Worm (Caenorhabditis elegans) whole organism, L2 larva: ENCODE data around the gene aman-2.

Experiments
- C34F6.9 ChIP-seq: fragments of 150-350 bp; optimal IDR thresholded peaks from 2 replicates; lab custom pipeline; 2014; ENCODE audit warnings: missing biosample characterization, missing genetic modification characterization
- F13H6.1 ChIP-seq: sonication (generic microtip); optimal IDR thresholded peaks from 2 replicates; lab custom pipeline; 2016; ENCODE audit warnings: missing genetic modification characterization, missing compliant biosample characterization
- aly-2 ChIP-seq: fragments of 150-350 bp; optimal IDR thresholded peaks from 2 replicates; lab custom pipeline; 2014; ENCODE audit warnings: missing biosample characterization, missing genetic modification characterization
- ama-1 ChIP-seq: fragments of 150-350 bp; optimal IDR thresholded peaks from 2 replicates; lab custom pipeline; 2018; ENCODE audit warnings: inconsistent platforms
- blmp-1 ChIP-seq: sonication (generic microtip); optimal IDR thresholded peaks from 2 replicates; lab custom pipeline; 2017; ENCODE audit warnings: missing genetic modification characterization, mild to moderate bottlenecking, missing compliant biosample characterization, antibody characterized with exemption, moderate library complexity; ENCODE audit not compliant: insufficient read depth
- ceh-16 ChIP-seq: fragments of 150-350 bp; optimal IDR thresholded peaks from 2 replicates; lab custom pipeline; 2014; ENCODE audit warnings: missing biosample characterization, missing genetic modification characterization
- ceh-82 ChIP-seq: fragments of 150-350 bp; optimal IDR thresholded peaks from 2 replicates; lab custom pipeline; 2014; ENCODE audit warnings: missing biosample characterization, missing genetic modification characterization
- crh-2 ChIP-seq: sonication (generic microtip); optimal IDR thresholded peaks from 2 replicates; lab custom pipeline; 2017; ENCODE audit warnings: missing biosample characterization, missing genetic modification characterization
- dmd-4 ChIP-seq: sonication (generic microtip); optimal IDR thresholded peaks from 2 replicates; lab custom pipeline; 2017; ENCODE audit warnings: missing biosample characterization, missing genetic modification characterization
- egl-27 ChIP-seq: sonication (generic microtip); optimal IDR thresholded peaks from 3 replicates; lab custom pipeline; 2017; ENCODE audit warnings: missing biosample characterization, missing genetic modification reagents, missing genetic modification characterization
- elt-1 ChIP-seq: fragments of 150-350 bp; optimal IDR thresholded peaks from 2 replicates; lab custom pipeline; 2014; ENCODE audit warnings: missing biosample characterization, missing genetic modification characterization
- elt-3 ChIP-seq: sonication (generic microtip); optimal IDR thresholded peaks from 2 replicates; lab custom pipeline; 2017; ENCODE audit warnings: missing biosample characterization, missing genetic modification characterization
- fos-1 ChIP-seq: fragments of 150-350 bp; optimal IDR thresholded peaks from 2 replicates; lab custom pipeline; 2014; ENCODE audit warnings: missing biosample characterization, missing genetic modification characterization
- gmeb-1 ChIP-seq: fragments of 150-350 bp; optimal IDR thresholded peaks from 2 replicates; lab custom pipeline; 2014; ENCODE audit warnings: missing biosample characterization, missing genetic modification characterization
- lin-11 ChIP-seq: fragments of 150-350 bp; sonication (generic microtip); optimal IDR thresholded peaks from 2 replicates; lab custom pipeline; 2014; ENCODE audit warnings: missing biosample characterization, missing genetic modification characterization, inconsistent platforms, mixed read lengths
- lin-13 ChIP-seq: fragments of 150-350 bp; optimal IDR thresholded peaks from 2 replicates; lab custom pipeline; 2014; ENCODE audit warnings: missing biosample characterization, missing genetic modification reagents, missing genetic modification characterization
- lin-39 ChIP-seq: fragments of 150-350 bp; optimal IDR thresholded peaks from 2 replicates; lab custom pipeline; 2014; ENCODE audit warnings: missing biosample characterization, missing genetic modification reagents, missing genetic modification characterization
- lsy-2 ChIP-seq, 2 experiments: fragments of 150-350 bp in 1 of 2; sonication (generic microtip) in 1 of 2; optimal IDR thresholded peaks; 2 replicates each; lab custom pipeline; 2014 to 2017; ENCODE audit warnings: missing biosample characterization in 2 of 2, missing genetic modification characterization in 2 of 2
- mab-5 ChIP-seq: fragments of 150-350 bp; optimal IDR thresholded peaks from 2 replicates; lab custom pipeline; 2014; ENCODE audit warnings: missing biosample characterization, missing genetic modification characterization
- mbf-1 ChIP-seq: sonication (generic microtip); optimal IDR thresholded peaks from 2 replicates; lab custom pipeline; 2017; ENCODE audit warnings: missing biosample characterization, missing genetic modification characterization
- mdl-1 ChIP-seq, 2 experiments: fragments of 150-350 bp in 1 of 2; sonication (generic microtip) in 1 of 2; optimal IDR thresholded peaks; 2 replicates each; lab custom pipeline; 2017; ENCODE audit warnings: missing biosample characterization in 2 of 2, missing genetic modification characterization in 2 of 2
- nhr-11 ChIP-seq: fragments of 150-350 bp; optimal IDR thresholded peaks from 2 replicates; lab custom pipeline; 2014; ENCODE audit warnings: missing biosample characterization, missing genetic modification characterization
- nhr-129 ChIP-seq: fragments of 150-350 bp; optimal IDR thresholded peaks from 2 replicates; lab custom pipeline; 2014; ENCODE audit warnings: missing biosample characterization, missing genetic modification characterization
- nhr-21 ChIP-seq: fragments of 150-350 bp; optimal IDR thresholded peaks from 2 replicates; lab custom pipeline; 2014; ENCODE audit warnings: missing biosample characterization, missing genetic modification characterization
- nhr-23 ChIP-seq: fragments of 150-350 bp; optimal IDR thresholded peaks from 2 replicates; lab custom pipeline; 2014; ENCODE audit warnings: missing biosample characterization, missing genetic modification reagents, missing genetic modification characterization
- nhr-237 ChIP-seq: fragments of 150-350 bp; optimal IDR thresholded peaks from 2 replicates; lab custom pipeline; 2014; ENCODE audit warnings: missing biosample characterization, missing genetic modification characterization
- nhr-6 ChIP-seq: fragments of 150-350 bp; optimal IDR thresholded peaks from 2 replicates; lab custom pipeline; 2014; ENCODE audit warnings: missing biosample characterization, missing genetic modification characterization
- nhr-77 ChIP-seq: fragments of 150-350 bp; optimal IDR thresholded peaks from 2 replicates; lab custom pipeline; 2014; ENCODE audit warnings: missing biosample characterization, missing genetic modification characterization
- peb-1 ChIP-seq: fragments of 150-350 bp; optimal IDR thresholded peaks from 2 replicates; lab custom pipeline; 2014; ENCODE audit warnings: missing biosample characterization, missing genetic modification characterization
- sem-4 ChIP-seq: fragments of 150-350 bp; optimal IDR thresholded peaks from 2 replicates; lab custom pipeline; 2014; ENCODE audit warnings: missing biosample characterization, missing genetic modification reagents, missing genetic modification characterization
- skn-1 ChIP-seq: sonication (generic microtip); optimal IDR thresholded peaks from 2 replicates; lab custom pipeline; 2017; ENCODE audit warnings: missing biosample characterization, missing genetic modification characterization
- sma-3 ChIP-seq: sonication (generic microtip); optimal IDR thresholded peaks from 2 replicates; lab custom pipeline; 2016; ENCODE audit warnings: missing genetic modification reagents, missing genetic modification characterization, missing compliant biosample characterization
- sma-9 ChIP-seq, 2 experiments: fragments of 150-350 bp in 1 of 2; sonication (generic microtip) in 1 of 2; optimal IDR thresholded peaks; 2 replicates each; lab custom pipeline; 2014 to 2016; ENCODE audit warnings: missing genetic modification characterization in 2 of 2, mild to moderate bottlenecking in 1 of 2, missing biosample characterization in 1 of 2, missing compliant biosample characterization in 1 of 2, missing genetic modification reagents in 1 of 2, moderate library complexity in 1 of 2
- snpc-4 ChIP-seq: fragments of 150-350 bp; optimal IDR thresholded peaks from 2 replicates; lab custom pipeline; 2014; ENCODE audit warnings: missing biosample characterization, missing genetic modification characterization
- unc-39 ChIP-seq: fragments of 150-350 bp; optimal IDR thresholded peaks from 2 replicates; lab custom pipeline; 2014; ENCODE audit warnings: missing biosample characterization, missing genetic modification characterization
- unc-55 ChIP-seq: fragments of 150-350 bp; sonication (generic microtip); optimal IDR thresholded peaks from 3 replicates; lab custom pipeline; 2014; ENCODE audit warnings: missing biosample characterization, missing genetic modification reagents, missing genetic modification characterization
- unc-62 ChIP-seq: fragments of 150-350 bp; optimal IDR thresholded peaks from 2 replicates; lab custom pipeline; 2014; ENCODE audit warnings: missing biosample characterization, missing genetic modification reagents, missing genetic modification characterization
- zag-1 ChIP-seq: fragments of 150-350 bp; optimal IDR thresholded peaks from 2 replicates; lab custom pipeline; 2014; ENCODE audit warnings: missing biosample characterization, missing genetic modification characterization
- ztf-1 ChIP-seq: fragments of 200-800 bp; sonication (Bioruptor generic); conservative IDR thresholded peaks from 2 replicates; pipeline ENCODE4 v1.3.6; 2022; ENCODE audit warnings: missing genetic modification characterization, missing compliant biosample characterization
- ztf-11 ChIP-seq: sonication (generic microtip); optimal IDR thresholded peaks from 2 replicates; lab custom pipeline; 2017; ENCODE audit warnings: missing biosample characterization, missing genetic modification characterization
- ztf-4 ChIP-seq: fragments of 150-350 bp; optimal IDR thresholded peaks from 2 replicates; lab custom pipeline; 2014; ENCODE audit warnings: missing biosample characterization, missing genetic modification characterization

aman-2 gene

DNA sequence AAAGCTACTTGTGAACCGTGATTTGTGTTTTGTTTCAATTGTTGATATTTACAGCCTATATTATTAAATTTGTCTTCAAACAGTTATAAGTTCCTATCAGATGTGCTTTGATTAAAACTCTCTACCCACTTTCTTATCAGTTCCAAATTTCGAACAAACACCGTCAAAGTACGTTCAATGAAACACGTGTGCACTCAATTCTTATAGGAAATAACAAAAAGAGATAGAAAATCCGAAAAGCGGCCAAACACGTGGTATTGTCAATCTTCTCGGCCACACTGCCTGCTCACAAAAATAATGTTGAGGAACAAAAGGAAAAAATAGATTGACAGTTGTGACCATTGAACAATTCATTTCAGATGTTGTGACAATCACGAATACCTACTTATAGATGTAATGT, 47.1 kb downstream of the aman-2 start (continued):
- TF ChIP-seq ceh-82 (no peak), unc-55 (no peak), lin-39 (tag; lab: Kevin White, UChicago) (no peak), C34F6.9 (tag; lab: Kevin White, UChicago) (peak; percentile 51), unc-39 (no peak), nhr-6 (peak; percentile 3), mbf-1 (no peak), lsy-2 (tag; optimal IDR thresholded peaks at IDR 0.05; lab: Kevin White, UChicago) (peak in 1 of 2 experiments; percentile 74), mdl-1 (tag; optimal IDR thresholded peaks at IDR 0.05; lab: Kevin White, UChicago) (peak in 1 of 2 experiments; percentile 84), mab-5 (tag; lab: Kevin White, UChicago) (no peak), ztf-11 (tag; lab: Kevin White, UChicago) (no peak), egl-27 (tag; lab: Kevin White, UChicago) (peak; percentile 51), skn-1 (no peak), nhr-21 (peak; percentile 58)

DNA sequence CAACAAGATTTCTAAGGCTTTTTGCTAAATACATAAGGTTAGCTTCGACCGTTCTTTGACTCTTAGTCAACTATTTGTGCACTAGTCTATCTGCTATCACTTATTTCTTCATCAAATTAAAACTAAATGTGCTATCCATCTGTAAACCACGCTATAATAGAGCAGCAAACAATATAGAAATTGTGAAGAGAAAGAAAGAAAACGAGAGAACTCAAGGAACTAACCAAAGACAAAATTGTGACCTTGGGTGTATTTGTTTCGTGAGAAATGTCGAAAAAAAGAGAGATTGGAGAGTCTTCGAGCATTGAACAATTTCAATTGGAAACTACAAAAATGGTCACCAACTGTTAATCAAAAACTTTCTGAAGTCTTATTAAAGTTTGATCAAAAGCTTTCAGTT, 48.0 kb downstream of the aman-2 start:
- TF ChIP-seq unc-62 (GFP tag; lab: Kevin White, UChicago): no peak
- TF ChIP-seq skn-1: no peak
- no peak for TF ChIP-seq ztf-4 (tag; lab: Kevin White, UChicago)
- TF ChIP-seq ztf-1 (GFP tag; lab: Robert Waterston, UW): no peak
- no peak for TF ChIP-seq elt-3
- no peak for TF ChIP-seq nhr-21
- TF ChIP-seq F13H6.1 (tag; lab: Kevin White, UChicago): peak; percentile 4
- TF ChIP-seq gmeb-1 (tag; lab: Kevin White, UChicago): no peak
- peak; percentile 71 for TF ChIP-seq sma-9 (GFP tag; optimal IDR thresholded peaks at IDR 0.05; lab: Kevin White, UChicago)
- no peak for TF ChIP-seq sma-9 (tag; optimal IDR thresholded peaks at IDR 0.05; lab: Kevin White, UChicago)
- TF ChIP-seq nhr-77 (tag; lab: Kevin White, UChicago): no peak
- TF ChIP-seq lin-11 (tag; lab: Kevin White, UChicago): no peak
- no peak for TF ChIP-seq blmp-1
- no peak for TF ChIP-seq nhr-237 (tag; lab: Kevin White, UChicago)
- TF ChIP-seq ceh-16 (tag; lab: Kevin White, UChicago): no peak
- TF ChIP-seq sma-3 (GFP tag; lab: Kevin White, UChicago): no peak
- TF ChIP-seq ceh-82: no peak
- no peak for TF ChIP-seq elt-1 (tag; lab: Kevin White, UChicago)
- TF ChIP-seq peb-1 (tag; lab: Kevin White, UChicago): no peak
- no peak for TF ChIP-seq zag-1 (tag; lab: Kevin White, UChicago)
- peak; percentile 50 for TF ChIP-seq fos-1 (tag; lab: Kevin White, UChicago)
- TF ChIP-seq aly-2: no peak
- no peak for TF ChIP-seq nhr-23 (tag; lab: Kevin White, UChicago)
- TF ChIP-seq crh-2 (tag; lab: Kevin White, UChicago): peak; percentile 44
- no peak for TF ChIP-seq snpc-4 (tag; lab: Kevin White, UChicago)
- TF ChIP-seq unc-39: no peak
- TF ChIP-seq unc-55: no peak
- TF ChIP-seq egl-27 (tag; lab: Kevin White, UChicago): no peak
- no peak for TF ChIP-seq ztf-11 (tag; lab: Kevin White, UChicago)
- peak; percentile 65 for TF ChIP-seq nhr-129 (tag; lab: Kevin White, UChicago)
- no peak for TF ChIP-seq lin-39 (tag; lab: Kevin White, UChicago)
- no peak for TF ChIP-seq lin-13 (GFP tag; lab: Kevin White, UChicago)
- no peak for TF ChIP-seq C34F6.9 (tag; lab: Kevin White, UChicago)
- TF ChIP-seq mbf-1: no peak
- no peak for TF ChIP-seq dmd-4 (tag; lab: Kevin White, UChicago)
- no peak for TF ChIP-seq sem-4 (tag; lab: Kevin White, UChicago)
- TF ChIP-seq nhr-11: no peak
- no peak for TF ChIP-seq lsy-2 (tag; optimal IDR thresholded peaks at IDR 0.05; lab: Kevin White, UChicago)
- TF ChIP-seq mdl-1 (tag; optimal IDR thresholded peaks at IDR 0.05; lab: Kevin White, UChicago): no peak
- TF ChIP-seq ama-1: no peak

DNA sequence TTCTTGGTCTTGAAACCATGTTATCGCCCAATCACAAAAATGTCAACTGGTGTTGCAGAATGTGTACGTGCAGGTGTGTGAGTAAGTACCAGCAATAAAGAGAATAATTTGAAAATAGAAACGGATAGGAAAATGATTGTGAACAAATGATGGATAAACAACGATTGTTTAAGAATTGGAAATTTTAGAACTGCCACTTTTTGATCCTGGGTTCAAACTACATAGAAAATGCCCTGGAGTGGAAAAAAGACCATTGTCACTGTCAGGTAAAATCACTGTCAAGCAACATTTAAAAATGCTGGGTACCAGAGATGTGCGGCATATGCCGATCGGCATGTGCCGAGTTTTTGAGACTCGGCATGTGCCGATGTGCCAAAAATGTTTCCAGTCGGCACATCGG, 49.8 kb downstream of the aman-2 start:
- TF ChIP-seq ceh-82: no peak
- TF ChIP-seq sma-9 (GFP tag; optimal IDR thresholded peaks at IDR 0.05; lab: Kevin White, UChicago): peak; percentile 2
- no peak for TF ChIP-seq sma-9 (tag; optimal IDR thresholded peaks at IDR 0.05; lab: Kevin White, UChicago)
- no peak for TF ChIP-seq mbf-1
- TF ChIP-seq nhr-129 (tag; lab: Kevin White, UChicago): peak; percentile 34
